Comparison of ENCODE assay signal across 5 worm cellular contexts in genomic region chrII:8384344-8384743, ce11.
TF ChIP-seq lines count a peak whose summit lies in the region.

No protein-coding gene starts in this region.

TF ChIP-seq in whole organism, L1 larva, 84 proteins besides CTCF, POLR2A, EP300 and RAD21:
- no peak for TF ChIP-seq unc-130 (tag; optimal IDR thresholded peaks at IDR 0.05; lab: Kevin White, UChicago)
- peak; percentile 62 for TF ChIP-seq elt-2 (tag; optimal IDR thresholded peaks at IDR 0.05; lab: Kevin White, UChicago)
- no peak for TF ChIP-seq irx-1 (tag; optimal IDR thresholded peaks at IDR 0.05; lab: Kevin White, UChicago)
- TF ChIP-seq nhr-12 (tag; optimal IDR thresholded peaks at IDR 0.05; lab: Kevin White, UChicago), result no peak
- TF ChIP-seq efl-1 (optimal IDR thresholded peaks at IDR 0.05; lab: Kevin White, UChicago), result no peak
- TF ChIP-seq efl-1 (GFP tag; optimal IDR thresholded peaks at IDR 0.05 in 1 of 2; lab: Kevin White, UChicago), result no peak
- TF ChIP-seq nhr-20 (tag; optimal IDR thresholded peaks at IDR 0.05; lab: Kevin White, UChicago), result peak; percentile 33
- TF ChIP-seq pqm-1 (tag; optimal IDR thresholded peaks at IDR 0.05; lab: Kevin White, UChicago), result peak; percentile 67
- TF ChIP-seq hlh-4 (tag; optimal IDR thresholded peaks at IDR 0.05; lab: Kevin White, UChicago), result no peak
- no peak for TF ChIP-seq jun-1 (tag; optimal IDR thresholded peaks at IDR 0.05; lab: Kevin White, UChicago)
TF ChIP-seq in whole organism, L1 larva: peak in this region for 3.

TF ChIP-seq in whole organism, L2 larva, 48 proteins besides CTCF, POLR2A, EP300 and RAD21:
- TF ChIP-seq unc-55 (GFP tag; optimal IDR thresholded peaks at IDR 0.05; lab: Kevin White, UChicago), result no peak
- no peak for TF ChIP-seq lin-39 (tag; optimal IDR thresholded peaks at IDR 0.05; lab: Kevin White, UChicago)
- no peak for TF ChIP-seq nhr-77 (tag; optimal IDR thresholded peaks at IDR 0.05; lab: Kevin White, UChicago)
- peak; percentile 93 for TF ChIP-seq fos-1 (tag; optimal IDR thresholded peaks at IDR 0.05; lab: Kevin White, UChicago)
- TF ChIP-seq ZK546.5 (tag; optimal IDR thresholded peaks at IDR 0.05; lab: Kevin White, UChicago), result no peak
- no peak for TF ChIP-seq lsy-2 (tag; optimal IDR thresholded peaks at IDR 0.05; lab: Kevin White, UChicago)
- TF ChIP-seq ama-1 (optimal IDR thresholded peaks at IDR 0.05; lab: Kevin White, UChicago), result no peak
- peak; percentile 76 for TF ChIP-seq skn-1 (tag; optimal IDR thresholded peaks at IDR 0.05; lab: Kevin White, UChicago)
- peak; percentile 72 for TF ChIP-seq sma-9 (GFP tag; optimal IDR thresholded peaks at IDR 0.05; lab: Kevin White, UChicago)
- no peak for TF ChIP-seq sma-9 (tag; optimal IDR thresholded peaks at IDR 0.05; lab: Kevin White, UChicago)
TF ChIP-seq in whole organism, L2 larva: peak in this region for 3.

TF ChIP-seq in whole organism, L3 larva, 47 proteins besides CTCF, POLR2A, EP300 and RAD21:
- peak; percentile 11 for TF ChIP-seq lsy-12 (tag; optimal IDR thresholded peaks at IDR 0.05; lab: Kevin White, UChicago)
- peak; percentile 65 for TF ChIP-seq skn-1 (tag; optimal IDR thresholded peaks at IDR 0.05; lab: Kevin White, UChicago)
- TF ChIP-seq nhr-23 (tag; optimal IDR thresholded peaks at IDR 0.05; lab: Kevin White, UChicago), result no peak
- TF ChIP-seq jun-1 (tag; optimal IDR thresholded peaks at IDR 0.05; lab: Kevin White, UChicago), result peak; percentile 14
- no peak for TF ChIP-seq nhr-43 (tag; optimal IDR thresholded peaks at IDR 0.05; lab: Kevin White, UChicago; ENCODE audit: poor library complexity, severe bottlenecking)
- peak; percentile 77 for TF ChIP-seq elt-2 (tag; optimal IDR thresholded peaks at IDR 0.05; lab: Kevin White, UChicago)
- no peak for TF ChIP-seq nhr-12 (tag; optimal IDR thresholded peaks at IDR 0.05; lab: Kevin White, UChicago)
- no peak for TF ChIP-seq mml-1 (tag; optimal IDR thresholded peaks at IDR 0.05; lab: Kevin White, UChicago)
- TF ChIP-seq nhr-11 (tag; optimal IDR thresholded peaks at IDR 0.05; lab: Kevin White, UChicago), result no peak
- TF ChIP-seq ama-1 (optimal IDR thresholded peaks at IDR 0.05; lab: Kevin White, UChicago), result no peak
- no peak for TF ChIP-seq ZK546.5 (tag; optimal IDR thresholded peaks at IDR 0.05; lab: Kevin White, UChicago)
- TF ChIP-seq lin-15B (tag; optimal IDR thresholded peaks at IDR 0.05; lab: Kevin White, UChicago), result no peak
- TF ChIP-seq pqm-1 (tag; optimal IDR thresholded peaks at IDR 0.05; lab: Kevin White, UChicago), result peak; percentile 77
- no peak for TF ChIP-seq hmg-11 (tag; optimal IDR thresholded peaks at IDR 0.05; lab: Kevin White, UChicago)
- no peak for TF ChIP-seq fkh-10 (GFP tag; optimal IDR thresholded peaks at IDR 0.05; lab: Kevin White, UChicago)
- TF ChIP-seq snpc-4 (tag; optimal IDR thresholded peaks at IDR 0.05; lab: Kevin White, UChicago), result no peak
- no peak for TF ChIP-seq tbx-2 (tag; optimal IDR thresholded peaks at IDR 0.05; lab: Kevin White, UChicago)
- TF ChIP-seq nhr-77 (tag; optimal IDR thresholded peaks at IDR 0.05; lab: Kevin White, UChicago), result no peak
- TF ChIP-seq mdl-1 (tag; optimal IDR thresholded peaks at IDR 0.05; lab: Kevin White, UChicago), result no peak
- TF ChIP-seq daf-12 (tag; optimal IDR thresholded peaks at IDR 0.05; lab: Kevin White, UChicago), result no peak
- TF ChIP-seq nhr-237 (tag; optimal IDR thresholded peaks at IDR 0.05; lab: Kevin White, UChicago), result no peak
- no peak for TF ChIP-seq elt-3 (tag; optimal IDR thresholded peaks at IDR 0.05; lab: Kevin White, UChicago)
- no peak for TF ChIP-seq ztf-11 (tag; optimal IDR thresholded peaks at IDR 0.05; lab: Kevin White, UChicago)
- no peak for TF ChIP-seq lin-39 (tag; optimal IDR thresholded peaks at IDR 0.05; lab: Kevin White, UChicago)

TF ChIP-seq in whole organism, L4 larva, 104 proteins besides CTCF, POLR2A, EP300 and RAD21 (continues in another document):
- TF ChIP-seq snpc-4 (tag; optimal IDR thresholded peaks at IDR 0.05; lab: Kevin White, UChicago) (no peak), skn-1 (tag; optimal IDR thresholded peaks at IDR 0.05; lab: Kevin White, UChicago) (no peak), ceh-20 (GFP tag; IDR thresholded peaks at IDR 0.05; lab: Robert Waterston, UW) (no peak), ztf-7 (tag; optimal IDR thresholded peaks at IDR 0.05; lab: Kevin White, UChicago) (no peak), dmd-9 (GFP tag; IDR thresholded peaks at IDR 0.05; lab: Robert Waterston, UW) (no peak), daf-19 (GFP tag; conservative IDR thresholded peaks at IDR 0.05; lab: Robert Waterston, UW) (no peak), set-16 (GFP tag; IDR thresholded peaks at IDR 0.05; lab: Robert Waterston, UW) (no peak), cey-2 (tag; optimal IDR thresholded peaks at IDR 0.05; lab: Kevin White, UChicago; ENCODE audit: borderline replicate concordance, insufficient read depth) (no peak), pha-4 (GFP tag; IDR thresholded peaks at IDR 0.05; lab: Robert Waterston, UW) (no peak), pha-4 (tag; optimal IDR thresholded peaks at IDR 0.05; lab: Kevin White, UChicago) (no peak), lsy-2 (tag; optimal IDR thresholded peaks at IDR 0.05; lab: Kevin White, UChicago) (peak in 1 of 2 experiments; percentile 25), mdl-1 (tag; optimal IDR thresholded peaks at IDR 0.05; lab: Kevin White, UChicago) (peak in 1 of 2 experiments; percentile 19), spr-1 (tag; optimal IDR thresholded peaks at IDR 0.05; lab: Kevin White, UChicago) (no peak), rbr-2 (tag; optimal IDR thresholded peaks at IDR 0.05; lab: Kevin White, UChicago) (no peak), mes-2 (tag; optimal IDR thresholded peaks at IDR 0.05; lab: Kevin White, UChicago; ENCODE audit: poor library complexity, severe bottlenecking) (peak; percentile 44), saeg-2 (GFP tag; IDR thresholded peaks at IDR 0.05; lab: Robert Waterston, UW) (no peak), daf-12 (tag; optimal IDR thresholded peaks at IDR 0.05; lab: Kevin White, UChicago) (no peak), nhr-6 (tag; optimal IDR thresholded peaks at IDR 0.05; lab: Kevin White, UChicago) (peak; percentile 20), nhr-237 (tag; optimal IDR thresholded peaks at IDR 0.05; lab: Kevin White, UChicago) (no peak), R02D3.7 (tag; optimal IDR thresholded peaks at IDR 0.05; lab: Kevin White, UChicago) (no peak), lin-38 (GFP tag; IDR thresholded peaks at IDR 0.05; lab: Robert Waterston, UW) (no peak), arid-1 (GFP tag; conservative IDR thresholded peaks at IDR 0.05; lab: Robert Waterston, UW) (no peak), hlh-30 (tag; optimal IDR thresholded peaks at IDR 0.05; lab: Kevin White, UChicago; ENCODE audit: insufficient read depth) (peak; percentile 34), F37D6.2 (tag; optimal IDR thresholded peaks at IDR 0.05; lab: Kevin White, UChicago) (no peak), ces-1 (GFP tag; optimal IDR thresholded peaks at IDR 0.05; lab: Kevin White, UChicago) (no peak), madf-5 (GFP tag; IDR thresholded peaks at IDR 0.05; lab: Robert Waterston, UW) (no peak), egl-27 (tag; optimal IDR thresholded peaks at IDR 0.05; lab: Kevin White, UChicago) (no peak), zag-1 (tag; optimal IDR thresholded peaks at IDR 0.05; lab: Kevin White, UChicago) (no peak)

TF ChIP-seq in whole organism, young adult, 124 proteins besides CTCF, POLR2A, EP300 and RAD21:
- TF ChIP-seq Y56A3A.18 (GFP tag; IDR thresholded peaks at IDR 0.05; lab: Robert Waterston, UW) (no peak), atf-7 (tag; optimal IDR thresholded peaks at IDR 0.05; lab: Kevin White, UChicago) (peak; percentile 9), egrh-3 (GFP tag; IDR thresholded peaks at IDR 0.05; lab: Robert Waterston, UW) (no peak), ztf-6 (GFP tag; IDR thresholded peaks at IDR 0.05; lab: Robert Waterston, UW) (no peak), nhr-80 (tag; optimal IDR thresholded peaks at IDR 0.05; lab: Kevin White, UChicago) (peak; percentile 93)
